Worm (Caenorhabditis elegans) whole organism, L1 larva: Measurements from ENCODE around the gene gnrr-2.

Experiments
- C16A3.4 ChIP-seq: fragments of 150-350 bp; optimal IDR thresholded peaks from 2 replicates; lab custom pipeline; 2014; ENCODE audit warnings: missing biosample characterization, missing genetic modification characterization
- efl-3 ChIP-seq: fragments of 200-800 bp; sonication (Bioruptor generic); optimal IDR thresholded peaks from 2 replicates; lab custom pipeline; 2018; ENCODE audit warnings: mild to moderate bottlenecking, missing genetic modification characterization, missing compliant biosample characterization
- elt-3 ChIP-seq, 6 experiments: fragments of 150-350 bp in 1 of 6; sonication (generic microtip); optimal IDR thresholded peaks; 2 replicates each; lab custom pipeline; 2017 to 2018; ENCODE audit warnings: missing biosample characterization in 6 of 6, missing genetic modification characterization in 6 of 6, inconsistent platforms in 1 of 6
- ets-5 ChIP-seq: fragments of 200-800 bp; sonication (Bioruptor generic); IDR thresholded peaks from 2 replicates; pipeline ENCODE4 v1.3.6; 2022; ENCODE audit warnings: missing genetic modification characterization, missing compliant biosample characterization
- lin-15B ChIP-seq: fragments of 150-350 bp; sonication (generic microtip); optimal IDR thresholded peaks from 3 replicates; lab custom pipeline; 2014; ENCODE audit warnings: missing biosample characterization, missing genetic modification characterization
- lin-35 ChIP-seq, 2 experiments: fragments of 150-350 bp; optimal IDR thresholded peaks; 2 replicates each; lab custom pipeline; 2014; ENCODE audit warnings: missing biosample characterization in 2 of 2, missing genetic modification characterization in 2 of 2, missing genetic modification reagents in 2 of 2
- nhr-19 ChIP-seq: fragments of 200-800 bp; sonication (Bioruptor generic); conservative IDR thresholded peaks from 2 replicates; pipeline ENCODE4 v1.3.6; 2022; ENCODE audit warnings: missing genetic modification characterization, missing compliant biosample characterization
- nhr-237 ChIP-seq: fragments of 150-350 bp; optimal IDR thresholded peaks from 2 replicates; lab custom pipeline; 2014; ENCODE audit warnings: missing biosample characterization, missing genetic modification characterization
- skn-1 ChIP-seq: fragments of 150-350 bp; optimal IDR thresholded peaks from 2 replicates; lab custom pipeline; 2014; ENCODE audit warnings: missing biosample characterization, missing genetic modification characterization
- sox-4 ChIP-seq: sonication (generic microtip); optimal IDR thresholded peaks from 2 replicates; lab custom pipeline; 2016; ENCODE audit warnings: missing genetic modification characterization, missing compliant biosample characterization
- unc-130 ChIP-seq: fragments of 150-350 bp; optimal IDR thresholded peaks from 2 replicates; lab custom pipeline; 2017; ENCODE audit warnings: missing biosample characterization, missing genetic modification characterization, inconsistent platforms
- zag-1 ChIP-seq: fragments of 150-350 bp; optimal IDR thresholded peaks from 2 replicates; lab custom pipeline; 2014; ENCODE audit warnings: missing biosample characterization, missing genetic modification characterization

DNA sequence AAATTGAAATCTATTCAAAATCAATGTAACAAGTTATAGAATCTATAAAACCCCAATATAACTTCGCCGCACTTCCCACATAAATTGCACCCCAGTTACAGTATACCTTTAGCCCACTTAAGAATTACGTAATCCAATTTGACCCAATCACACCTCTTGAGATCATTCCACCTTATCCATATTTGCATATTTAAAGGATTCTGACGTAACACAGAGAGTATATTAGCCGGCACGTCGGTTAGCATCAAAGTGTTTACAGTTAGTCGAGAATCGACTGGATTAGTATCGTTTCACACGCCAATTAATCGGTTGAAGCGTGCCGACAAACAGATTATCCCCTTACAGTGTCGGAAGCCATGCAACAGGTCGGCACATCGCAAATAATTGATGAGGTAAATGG, 24.7 kb downstream of the gnrr-2 start:
- TF ChIP-seq unc-130 (tag; lab: Kevin White, UChicago) (no peak), skn-1 (tag; lab: Kevin White, UChicago) (no peak), zag-1 (tag; lab: Kevin White, UChicago) (no peak), efl-3 (GFP tag; lab: Kevin White, UChicago) (no peak), sox-4 (tag; lab: Kevin White, UChicago) (no peak), lin-35 (GFP tag; optimal IDR thresholded peaks at IDR 0.05; lab: Kevin White, UChicago) (no peak), ets-5 (GFP tag; lab: Robert Waterston, UW) (no peak), elt-3 (tag; optimal IDR thresholded peaks at IDR 0.05; lab: Kevin White, UChicago) (no peak), nhr-237 (tag; lab: Kevin White, UChicago) (no peak), lin-15B (no peak), C16A3.4 (tag; lab: Kevin White, UChicago) (no peak), nhr-19 (GFP tag; lab: Robert Waterston, UW) (no peak)
